Fruit fly (Drosophila melanogaster): Measurements from ENCODE around the gene MetRS-m.

MetRS-m gene

dm6 chr3R:14278523-14279303, 18.9 kb upstream of the MetRS-m start (continued):
- TF ChIP-seq cg (GFP tag; optimal IDR thresholded peaks at IDR 0.05) (peak; percentile 34), CG1603 (tag; optimal IDR thresholded peaks at IDR 0.05) (peak; percentile 12), ems (GFP tag; optimal IDR thresholded peaks at IDR 0.05) (peak; percentile 15), CG10267 (tag; optimal IDR thresholded peaks at IDR 0.05) (no peak), chif (GFP tag; optimal IDR thresholded peaks at IDR 0.05) (no peak), scrt (GFP tag; optimal IDR thresholded peaks at IDR 0.05) (no peak), sob (GFP tag; IDR thresholded peaks at IDR 0.05) (0 out of 2 replicates have a peak, but pooled peaks have one; percentile 43), jumu (GFP tag; optimal IDR thresholded peaks at IDR 0.05) (peak; percentile 12), fd102C (GFP tag; optimal IDR thresholded peaks at IDR 0.05) (no peak), CG11695 (GFP tag; IDR thresholded peaks at IDR 0.05) (0 out of 3 replicates have a peak, but pooled peaks have one; percentile 10), Trl (optimal IDR thresholded peaks at IDR 0.05) (peak; percentile 96 to 97), Trl (GFP tag; optimal IDR thresholded peaks at IDR 0.05) (no peak), sqz (GFP tag; optimal IDR thresholded peaks at IDR 0.05) (peak; percentile 94), z (GFP tag; IDR thresholded peaks at IDR 0.05) (peak; percentile 79; the same call in 2 of the 3 replicates), CG11560 (tag; IDR thresholded peaks at IDR 0.05) (no peak), Scr (GFP tag; IDR thresholded peaks at IDR 0.05; ENCODE audit: partially characterized antibody) (no peak), corto (GFP tag; optimal IDR thresholded peaks at IDR 0.05) (peak; percentile 8), Hsf (GFP tag; optimal IDR thresholded peaks at IDR 0.05) (no peak), Med (GFP tag) (peak; percentile 74), CG2202 (tag; optimal IDR thresholded peaks at IDR 0.05) (no peak), lab (GFP tag; optimal IDR thresholded peaks at IDR 0.05) (peak; percentile 23), CG34224 (GFP tag; IDR thresholded peaks at IDR 0.05; ENCODE audit: partially characterized antibody) (no peak), ash1 (GFP tag; optimal IDR thresholded peaks at IDR 0.05) (no peak), phol (tag; optimal IDR thresholded peaks at IDR 0.05) (peak; percentile 15), btn (GFP tag; optimal IDR thresholded peaks at IDR 0.05) (no peak), cad (GFP tag; optimal IDR thresholded peaks at IDR 0.05) (peak; percentile 83), Abd-B (GFP tag; optimal IDR thresholded peaks at IDR 0.05) (no peak), PHDP (tag; optimal IDR thresholded peaks at IDR 0.05) (peak; percentile 13), CG8388 (GFP tag; optimal IDR thresholded peaks at IDR 0.05) (no peak), Sry-δ (GFP tag; optimal IDR thresholded peaks at IDR 0.05) (peak; percentile 35), kni (GFP tag; optimal IDR thresholded peaks at IDR 0.05) (peak; percentile 57), ci (GFP tag; IDR thresholded peaks at IDR 0.05) (0 out of 3 replicates have a peak, but pooled peaks have one; percentile 37), Drgx (GFP tag; IDR thresholded peaks at IDR 0.05) (0 out of 2 replicates have a peak, but pooled peaks have one; percentile 56), sd (tag; optimal IDR thresholded peaks at IDR 0.05) (peak; percentile 35), CG10366 (GFP tag; IDR thresholded peaks at IDR 0.05) (no peak; the same call in 1 of the 2 replicates), nerfin-1 (tag; optimal IDR thresholded peaks at IDR 0.05) (peak; percentile 33), vvl (GFP tag; IDR thresholded peaks at IDR 0.05) (no peak), Dp (GFP tag; optimal IDR thresholded peaks at IDR 0.05) (no peak), dmrt99B (tag; optimal IDR thresholded peaks at IDR 0.05) (peak; percentile 7), oc (tag; optimal IDR thresholded peaks at IDR 0.05) (no peak), onecut (GFP tag; IDR thresholded peaks at IDR 0.05) (peak; percentile 43; the same call in 1 of the 2 replicates), HLHmδ (GFP tag; optimal IDR thresholded peaks at IDR 0.05) (peak; percentile 8), Gug (GFP tag; IDR thresholded peaks at IDR 0.05) (no peak), CG4360 (GFP tag; IDR thresholded peaks at IDR 0.05) (peak; percentile 98), abd-A (tag; optimal IDR thresholded peaks at IDR 0.05) (peak; percentile 89), chm (GFP tag; IDR thresholded peaks at IDR 0.05) (0 out of 2 replicates have a peak, but pooled peaks have one; percentile 41), CG9932 (GFP tag; IDR thresholded peaks at IDR 0.05) (peak; percentile 19; the same call in 1 of the 2 replicates), CG18619 (GFP tag; optimal IDR thresholded peaks at IDR 0.05) (no peak), Sox102F (GFP tag; optimal IDR thresholded peaks at IDR 0.05) (peak; percentile 3)

All from whole organism, embryonic.